Fruit fly (Drosophila melanogaster) whole organism, pupa: ENCODE results near the gene HemK1.

Experiments used
- CG34367 ChIP-seq: fragments of 200-800 bp; sonication (Bioruptor generic); optimal IDR thresholded peaks from 2 replicates; lab custom pipeline; 2018; ENCODE audit warnings: missing biosample characterization, mild to moderate bottlenecking, missing genetic modification characterization
- CG8301 ChIP-seq: fragments of 200-800 bp; sonication (Bioruptor generic); optimal IDR thresholded peaks from 2 replicates; lab custom pipeline; 2018; ENCODE audit warnings: missing biosample characterization, mild to moderate bottlenecking, missing genetic modification characterization
- CG9948 ChIP-seq: fragments of 200-800 bp; sonication (Bioruptor generic); optimal IDR thresholded peaks from 2 replicates; lab custom pipeline; 2018; ENCODE audit warnings: missing biosample characterization, mild to moderate bottlenecking, missing genetic modification characterization, moderate library complexity
- Ets98B ChIP-seq: fragments of 200-800 bp; sonication (Bioruptor generic); IDR thresholded peaks from 2 replicates; pipeline ENCODE4 v1.3.6; 2022; ENCODE audit warnings: missing biosample characterization, missing genetic modification characterization
- Pif1B ChIP-seq: fragments of 200-800 bp; sonication (Bioruptor generic); optimal IDR thresholded peaks from 3 replicates; lab custom pipeline; 2016; ENCODE audit warnings: missing biosample characterization, missing genetic modification characterization
- fd96Ca ChIP-seq: fragments of 200-800 bp; sonication (Bioruptor generic); IDR thresholded peaks from 3 replicates; pipeline ENCODE4 v1.3.6; 2022; ENCODE audit warnings: missing biosample characterization, missing genetic modification characterization

DNA sequence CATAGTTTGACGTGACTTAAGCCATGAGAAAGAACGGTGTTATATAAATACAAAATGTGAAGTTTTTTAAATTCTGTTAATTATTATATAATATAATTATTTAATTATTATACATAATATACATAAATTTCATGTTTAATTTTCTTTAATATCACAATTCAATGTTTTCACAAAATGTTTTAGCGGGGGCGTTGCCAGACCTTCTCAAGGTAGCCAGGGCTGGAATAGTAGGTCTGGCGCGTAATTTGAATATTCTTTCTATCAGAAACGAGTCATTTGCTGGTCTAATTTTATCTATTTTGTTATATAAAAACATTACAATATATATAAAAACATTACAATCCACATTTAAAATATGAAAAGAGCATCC, 19.2 kb downstream of the HemK1 start, which contains the start of gene Acox3:
- TF ChIP-seq CG8301, result no peak
- TF ChIP-seq fd96Ca (GFP tag; lab: Robert Waterston, UW), result no peak
- no peak for TF ChIP-seq Pif1B (GFP tag; lab: Kevin White, UChicago)
- TF ChIP-seq CG9948 (tag; lab: Kevin White, UChicago), result no peak
- TF ChIP-seq Ets98B (GFP tag; lab: Robert Waterston, UW), result no peak
- TF ChIP-seq CG34367 (tag; lab: Kevin White, UChicago), result no peak
